Worm (Caenorhabditis elegans) whole organism, L2 larva: ENCODE measurements around the gene act-2.
A peak's percentile ranks its signal among the peaks of the same experiment; 100 is the strongest.

Experiments
- C34F6.9 ChIP-seq: fragments of 150-350 bp; optimal IDR thresholded peaks from 2 replicates; lab custom pipeline; 2014; ENCODE audit warnings: missing biosample characterization, missing genetic modification characterization
- F13H6.1 ChIP-seq: sonication (generic microtip); optimal IDR thresholded peaks from 2 replicates; lab custom pipeline; 2016; ENCODE audit warnings: missing genetic modification characterization, missing compliant biosample characterization
- R02D3.7 ChIP-seq: fragments of 150-350 bp; optimal IDR thresholded peaks from 2 replicates; lab custom pipeline; 2014; ENCODE audit warnings: missing biosample characterization, missing genetic modification characterization
- ZK546.5 ChIP-seq: sonication (generic microtip); optimal IDR thresholded peaks from 2 replicates; lab custom pipeline; 2017; ENCODE audit warnings: missing biosample characterization, missing genetic modification characterization
- alr-1 ChIP-seq: fragments of 150-350 bp; optimal IDR thresholded peaks from 2 replicates; lab custom pipeline; 2014; ENCODE audit warnings: missing biosample characterization, missing genetic modification characterization
- aly-2 ChIP-seq: fragments of 150-350 bp; optimal IDR thresholded peaks from 2 replicates; lab custom pipeline; 2014; ENCODE audit warnings: missing biosample characterization, missing genetic modification characterization
- ceh-82 ChIP-seq: fragments of 150-350 bp; optimal IDR thresholded peaks from 2 replicates; lab custom pipeline; 2014; ENCODE audit warnings: missing biosample characterization, missing genetic modification characterization
- crh-2 ChIP-seq: sonication (generic microtip); optimal IDR thresholded peaks from 2 replicates; lab custom pipeline; 2017; ENCODE audit warnings: missing biosample characterization, missing genetic modification characterization
- dmd-4 ChIP-seq: sonication (generic microtip); optimal IDR thresholded peaks from 2 replicates; lab custom pipeline; 2017; ENCODE audit warnings: missing biosample characterization, missing genetic modification characterization
- egl-27 ChIP-seq: sonication (generic microtip); optimal IDR thresholded peaks from 3 replicates; lab custom pipeline; 2017; ENCODE audit warnings: missing biosample characterization, missing genetic modification reagents, missing genetic modification characterization
- fos-1 ChIP-seq: fragments of 150-350 bp; optimal IDR thresholded peaks from 2 replicates; lab custom pipeline; 2014; ENCODE audit warnings: missing biosample characterization, missing genetic modification characterization
- gmeb-1 ChIP-seq: fragments of 150-350 bp; optimal IDR thresholded peaks from 2 replicates; lab custom pipeline; 2014; ENCODE audit warnings: missing biosample characterization, missing genetic modification characterization
- lin-11 ChIP-seq: fragments of 150-350 bp; sonication (generic microtip); optimal IDR thresholded peaks from 2 replicates; lab custom pipeline; 2014; ENCODE audit warnings: missing biosample characterization, missing genetic modification characterization, inconsistent platforms, mixed read lengths
- lin-13 ChIP-seq: fragments of 150-350 bp; optimal IDR thresholded peaks from 2 replicates; lab custom pipeline; 2014; ENCODE audit warnings: missing biosample characterization, missing genetic modification reagents, missing genetic modification characterization
- lsy-2 ChIP-seq, 2 experiments: fragments of 150-350 bp in 1 of 2; sonication (generic microtip) in 1 of 2; optimal IDR thresholded peaks; 2 replicates each; lab custom pipeline; 2014 to 2017; ENCODE audit warnings: missing biosample characterization in 2 of 2, missing genetic modification characterization in 2 of 2
- mab-5 ChIP-seq: fragments of 150-350 bp; optimal IDR thresholded peaks from 2 replicates; lab custom pipeline; 2014; ENCODE audit warnings: missing biosample characterization, missing genetic modification characterization
- mbf-1 ChIP-seq: sonication (generic microtip); optimal IDR thresholded peaks from 2 replicates; lab custom pipeline; 2017; ENCODE audit warnings: missing biosample characterization, missing genetic modification characterization
- nhr-10 ChIP-seq: sonication (generic microtip); optimal IDR thresholded peaks from 2 replicates; lab custom pipeline; 2017; ENCODE audit warnings: missing biosample characterization, missing genetic modification characterization
- nhr-12 ChIP-seq: fragments of 150-350 bp; optimal IDR thresholded peaks from 2 replicates; lab custom pipeline; 2014; ENCODE audit warnings: missing biosample characterization, missing genetic modification characterization
- nhr-129 ChIP-seq: fragments of 150-350 bp; optimal IDR thresholded peaks from 2 replicates; lab custom pipeline; 2014; ENCODE audit warnings: missing biosample characterization, missing genetic modification characterization
- nhr-21 ChIP-seq: fragments of 150-350 bp; optimal IDR thresholded peaks from 2 replicates; lab custom pipeline; 2014; ENCODE audit warnings: missing biosample characterization, missing genetic modification characterization
- nhr-23 ChIP-seq: fragments of 150-350 bp; optimal IDR thresholded peaks from 2 replicates; lab custom pipeline; 2014; ENCODE audit warnings: missing biosample characterization, missing genetic modification reagents, missing genetic modification characterization
- nhr-237 ChIP-seq: fragments of 150-350 bp; optimal IDR thresholded peaks from 2 replicates; lab custom pipeline; 2014; ENCODE audit warnings: missing biosample characterization, missing genetic modification characterization
- nhr-6 ChIP-seq: fragments of 150-350 bp; optimal IDR thresholded peaks from 2 replicates; lab custom pipeline; 2014; ENCODE audit warnings: missing biosample characterization, missing genetic modification characterization
- nhr-77 ChIP-seq: fragments of 150-350 bp; optimal IDR thresholded peaks from 2 replicates; lab custom pipeline; 2014; ENCODE audit warnings: missing biosample characterization, missing genetic modification characterization
- peb-1 ChIP-seq: fragments of 150-350 bp; optimal IDR thresholded peaks from 2 replicates; lab custom pipeline; 2014; ENCODE audit warnings: missing biosample characterization, missing genetic modification characterization
- sem-4 ChIP-seq: fragments of 150-350 bp; optimal IDR thresholded peaks from 2 replicates; lab custom pipeline; 2014; ENCODE audit warnings: missing biosample characterization, missing genetic modification reagents, missing genetic modification characterization
- skn-1 ChIP-seq: sonication (generic microtip); optimal IDR thresholded peaks from 2 replicates; lab custom pipeline; 2017; ENCODE audit warnings: missing biosample characterization, missing genetic modification characterization
- sma-3 ChIP-seq: sonication (generic microtip); optimal IDR thresholded peaks from 2 replicates; lab custom pipeline; 2016; ENCODE audit warnings: missing genetic modification reagents, missing genetic modification characterization, missing compliant biosample characterization
- sma-9 ChIP-seq, 2 experiments: fragments of 150-350 bp in 1 of 2; sonication (generic microtip) in 1 of 2; optimal IDR thresholded peaks; 2 replicates each; lab custom pipeline; 2014 to 2016; ENCODE audit warnings: missing genetic modification characterization in 2 of 2, mild to moderate bottlenecking in 1 of 2, missing biosample characterization in 1 of 2, missing compliant biosample characterization in 1 of 2, missing genetic modification reagents in 1 of 2, moderate library complexity in 1 of 2
- snpc-4 ChIP-seq: fragments of 150-350 bp; optimal IDR thresholded peaks from 2 replicates; lab custom pipeline; 2014; ENCODE audit warnings: missing biosample characterization, missing genetic modification characterization
- unc-55 ChIP-seq: fragments of 150-350 bp; sonication (generic microtip); optimal IDR thresholded peaks from 3 replicates; lab custom pipeline; 2014; ENCODE audit warnings: missing biosample characterization, missing genetic modification reagents, missing genetic modification characterization
- unc-62 ChIP-seq: fragments of 150-350 bp; optimal IDR thresholded peaks from 2 replicates; lab custom pipeline; 2014; ENCODE audit warnings: missing biosample characterization, missing genetic modification reagents, missing genetic modification characterization
- ztf-11 ChIP-seq: sonication (generic microtip); optimal IDR thresholded peaks from 2 replicates; lab custom pipeline; 2017; ENCODE audit warnings: missing biosample characterization, missing genetic modification characterization

Gene act-2

ce11 chrV:11034748-11035147 is 43.2 kb downstream of the act-2 start, which contains the start of gene pptr-2:
pptr-2 (minus strand) TSS chrV:11034931.
- TF ChIP-seq nhr-129 (tag; lab: Kevin White, UChicago) (peak; percentile 59), sma-9 (GFP tag; optimal IDR thresholded peaks at IDR 0.05; lab: Kevin White, UChicago) (peak; percentile 14), sma-9 (tag; optimal IDR thresholded peaks at IDR 0.05; lab: Kevin White, UChicago) (no peak), nhr-21 (no peak), alr-1 (tag; lab: Kevin White, UChicago) (no peak), sem-4 (tag; lab: Kevin White, UChicago) (peak; percentile 22), F13H6.1 (tag; lab: Kevin White, UChicago) (peak; percentile 41), C34F6.9 (tag; lab: Kevin White, UChicago) (peak; percentile 16)

DNA sequence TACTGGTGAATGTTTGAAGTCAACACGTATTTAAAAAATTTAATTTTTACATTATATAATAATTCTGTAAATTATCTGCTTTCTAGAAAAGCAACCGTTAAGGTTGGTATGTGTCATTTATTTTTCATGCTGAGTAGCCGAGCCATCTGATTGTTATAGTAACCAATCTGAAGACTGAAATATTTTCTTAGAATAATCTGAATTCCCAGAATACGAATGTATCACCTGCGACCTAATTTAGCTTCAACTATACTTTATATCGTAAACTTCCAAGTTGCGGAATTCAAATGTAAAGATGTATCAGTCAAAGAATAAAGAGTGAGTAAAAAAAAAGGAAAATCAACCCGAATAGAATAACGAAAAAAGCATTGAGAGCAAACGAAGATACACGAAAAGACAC is 44.7 kb downstream of the act-2 start:
- TF ChIP-seq crh-2 (tag; lab: Kevin White, UChicago) (no peak), sem-4 (tag; lab: Kevin White, UChicago) (no peak), nhr-12 (tag; lab: Kevin White, UChicago) (no peak), nhr-77 (tag; lab: Kevin White, UChicago) (no peak), gmeb-1 (tag; lab: Kevin White, UChicago) (no peak)

DNA sequence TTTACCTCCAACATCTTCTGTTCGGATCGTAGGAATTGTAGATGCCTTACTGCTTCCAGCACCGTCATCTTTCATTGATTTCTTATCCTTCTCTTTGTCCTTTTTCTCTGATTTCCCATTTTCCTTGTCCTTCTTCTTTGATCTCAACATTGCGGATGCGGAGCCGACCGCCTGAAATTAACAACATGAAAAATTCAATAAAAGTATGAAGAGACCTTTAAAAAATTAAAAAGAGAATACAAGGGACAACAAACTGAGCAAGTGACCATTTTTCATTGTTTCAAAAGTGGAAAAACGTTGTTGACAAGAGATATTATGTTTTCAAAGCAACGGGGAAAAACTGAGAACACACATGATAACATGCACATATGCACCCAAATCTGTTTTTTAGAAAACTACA is 47.3 kb downstream of the act-2 start:
- TF ChIP-seq unc-55 (GFP tag; lab: Kevin White, UChicago), result no peak
- TF ChIP-seq ceh-82 (tag; lab: Kevin White, UChicago), result no peak
- TF ChIP-seq egl-27, result no peak
- TF ChIP-seq ztf-11, result no peak
- no peak for TF ChIP-seq crh-2 (tag; lab: Kevin White, UChicago)
- no peak for TF ChIP-seq lin-11 (tag; lab: Kevin White, UChicago)
- no peak for TF ChIP-seq nhr-237 (tag; lab: Kevin White, UChicago)
- TF ChIP-seq nhr-77 (tag; lab: Kevin White, UChicago), result no peak
- TF ChIP-seq peb-1 (tag; lab: Kevin White, UChicago), result no peak
- no peak for TF ChIP-seq R02D3.7 (tag; lab: Kevin White, UChicago)
- no peak for TF ChIP-seq mab-5 (tag; lab: Kevin White, UChicago)
- TF ChIP-seq lin-13 (GFP tag; lab: Kevin White, UChicago), result no peak
- no peak for TF ChIP-seq nhr-129 (tag; lab: Kevin White, UChicago)
- no peak for TF ChIP-seq snpc-4 (tag; lab: Kevin White, UChicago)
- no peak for TF ChIP-seq C34F6.9 (tag; lab: Kevin White, UChicago)

DNA sequence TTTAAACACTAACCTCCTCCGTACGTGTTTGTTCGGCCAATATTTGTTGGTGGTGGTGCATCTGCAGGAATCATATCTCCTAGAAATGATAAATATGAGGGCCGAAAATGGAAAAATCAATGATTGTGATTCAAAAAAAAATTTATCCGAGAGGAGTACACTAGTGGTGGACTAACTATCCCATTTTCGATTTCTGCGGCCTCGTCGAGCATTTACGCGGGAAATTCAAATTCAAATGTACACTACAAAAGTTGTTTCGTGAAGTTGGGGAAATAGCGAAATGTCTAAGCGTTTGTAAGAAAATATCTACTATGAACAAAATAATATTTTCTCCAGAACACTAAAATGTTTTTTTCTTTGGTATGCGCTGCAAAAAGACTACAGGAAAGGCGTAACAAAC is 48.6 kb downstream of the act-2 start:
- TF ChIP-seq C34F6.9 (tag; lab: Kevin White, UChicago) (peak; percentile 43), lin-13 (GFP tag; lab: Kevin White, UChicago) (peak; percentile 20), fos-1 (peak; percentile 24), crh-2 (tag; lab: Kevin White, UChicago) (peak; percentile 70), alr-1 (tag; lab: Kevin White, UChicago) (no peak), ZK546.5 (tag; lab: Kevin White, UChicago) (no peak), mbf-1 (tag; lab: Kevin White, UChicago) (no peak), gmeb-1 (tag; lab: Kevin White, UChicago) (peak; percentile 94), nhr-77 (tag; lab: Kevin White, UChicago) (no peak), unc-55 (GFP tag; lab: Kevin White, UChicago) (peak; percentile 79), sma-9 (GFP tag; optimal IDR thresholded peaks at IDR 0.05; lab: Kevin White, UChicago) (peak; percentile 73), sma-9 (tag; optimal IDR thresholded peaks at IDR 0.05; lab: Kevin White, UChicago) (no peak), dmd-4 (tag; lab: Kevin White, UChicago) (no peak), nhr-10 (tag; lab: Kevin White, UChicago) (peak; percentile 16), unc-62 (GFP tag; lab: Kevin White, UChicago) (no peak), sma-3 (peak; percentile 75), nhr-23 (tag; lab: Kevin White, UChicago) (no peak), F13H6.1 (tag; lab: Kevin White, UChicago) (peak; percentile 57), lsy-2 (tag; optimal IDR thresholded peaks at IDR 0.05; lab: Kevin White, UChicago) (peak in 1 of 2 experiments; percentile 70), R02D3.7 (tag; lab: Kevin White, UChicago) (no peak), nhr-6 (tag; lab: Kevin White, UChicago) (peak; percentile 17), skn-1 (tag; lab: Kevin White, UChicago) (no peak), peb-1 (tag; lab: Kevin White, UChicago) (no peak), aly-2 (no peak)
- TF ChIP-seq, all 48 proteins: peak for 12
